Fruit fly (Drosophila melanogaster) whole organism, pupa: ENCODE data around the gene CG5846.

Source experiments
- CG10348 ChIP-seq: fragments of 200-800 bp; sonication (Bioruptor generic); IDR thresholded peaks from 2 replicates; pipeline ENCODE4 v1.3.6; 2022; ENCODE audit warnings: missing biosample characterization, missing genetic modification characterization
- CG12605 ChIP-seq: fragments of 200-800 bp; sonication (Bioruptor generic); IDR thresholded peaks from 2 replicates; pipeline ENCODE4 v1.3.6; 2022; ENCODE audit warnings: missing biosample characterization, missing genetic modification characterization
- CG13204 ChIP-seq: fragments of 200-800 bp; sonication (Bioruptor generic); optimal IDR thresholded peaks from 2 replicates; lab custom pipeline; 2018; ENCODE audit warnings: missing biosample characterization, mild to moderate bottlenecking, missing genetic modification characterization, moderate library complexity
- CG14655 ChIP-seq: fragments of 200-800 bp; sonication (Bioruptor generic); optimal IDR thresholded peaks from 3 replicates; lab custom pipeline; 2017; ENCODE audit warnings: mild to moderate bottlenecking, missing biosample characterization, missing genetic modification reagents, missing genetic modification characterization
- CG15710 ChIP-seq: fragments of 200-800 bp; sonication (Bioruptor generic); optimal IDR thresholded peaks from 2 replicates; lab custom pipeline; 2018; ENCODE audit warnings: missing biosample characterization, mild to moderate bottlenecking, missing genetic modification characterization, moderate library complexity
- CG17806 ChIP-seq: fragments of 200-800 bp; sonication (Bioruptor generic); optimal IDR thresholded peaks from 2 replicates; lab custom pipeline; 2018; ENCODE audit warnings: missing biosample characterization, mild to moderate bottlenecking, missing genetic modification characterization, moderate library complexity
- CG32121 ChIP-seq: fragments of 200-800 bp; sonication (Bioruptor generic); IDR thresholded peaks from 2 replicates; pipeline ENCODE4 v1.3.6; 2022; ENCODE audit warnings: missing biosample characterization, missing genetic modification characterization
- CG34367 ChIP-seq: fragments of 200-800 bp; sonication (Bioruptor generic); optimal IDR thresholded peaks from 2 replicates; lab custom pipeline; 2018; ENCODE audit warnings: missing biosample characterization, mild to moderate bottlenecking, missing genetic modification characterization
- CG4496 ChIP-seq: fragments of 200-800 bp; sonication (Bioruptor generic); IDR thresholded peaks from 3 replicates; pipeline ENCODE4 v1.3.6; 2022; ENCODE audit warnings: missing biosample characterization, missing genetic modification characterization
- CG8159 ChIP-seq: fragments of 200-800 bp; sonication (Bioruptor generic); optimal IDR thresholded peaks from 3 replicates; lab custom pipeline; 2018; ENCODE audit warnings: missing biosample characterization, mild to moderate bottlenecking, missing genetic modification characterization, moderate library complexity
- CG8301 ChIP-seq: fragments of 200-800 bp; sonication (Bioruptor generic); optimal IDR thresholded peaks from 2 replicates; lab custom pipeline; 2018; ENCODE audit warnings: missing biosample characterization, mild to moderate bottlenecking, missing genetic modification characterization
- CG9948 ChIP-seq: fragments of 200-800 bp; sonication (Bioruptor generic); optimal IDR thresholded peaks from 2 replicates; lab custom pipeline; 2018; ENCODE audit warnings: missing biosample characterization, mild to moderate bottlenecking, missing genetic modification characterization, moderate library complexity
- D1 ChIP-seq: fragments of 200-800 bp; sonication (Bioruptor generic); optimal IDR thresholded peaks from 2 replicates; lab custom pipeline; 2018; ENCODE audit warnings: missing biosample characterization, mild to moderate bottlenecking, missing genetic modification characterization, moderate library complexity
- EcR ChIP-seq: fragments of 200-800 bp; sonication (Bioruptor generic); optimal IDR thresholded peaks from 3 replicates; lab custom pipeline; 2019; ENCODE audit warnings: missing biosample characterization, missing genetic modification characterization, mild to moderate bottlenecking, moderate library complexity, missing genetic modification reagents
- Ets98B ChIP-seq: fragments of 200-800 bp; sonication (Bioruptor generic); IDR thresholded peaks from 2 replicates; pipeline ENCODE4 v1.3.6; 2022; ENCODE audit warnings: missing biosample characterization, missing genetic modification characterization
- Pif1A ChIP-seq: fragments of 200-800 bp; sonication (Bioruptor generic); optimal IDR thresholded peaks from 3 replicates; lab custom pipeline; 2016; ENCODE audit warnings: missing biosample characterization, missing genetic modification characterization
- Pif1B ChIP-seq: fragments of 200-800 bp; sonication (Bioruptor generic); optimal IDR thresholded peaks from 3 replicates; lab custom pipeline; 2016; ENCODE audit warnings: missing biosample characterization, missing genetic modification characterization
- Snoo ChIP-seq: fragments of 200-800 bp; sonication (Bioruptor generic); optimal IDR thresholded peaks from 3 replicates; lab custom pipeline; 2017; ENCODE audit warnings: missing biosample characterization, mild to moderate bottlenecking, missing genetic modification characterization, inconsistent platforms
- fd96Ca ChIP-seq: fragments of 200-800 bp; sonication (Bioruptor generic); IDR thresholded peaks from 3 replicates; pipeline ENCODE4 v1.3.6; 2022; ENCODE audit warnings: missing biosample characterization, missing genetic modification characterization
- gl ChIP-seq: fragments of 200-800 bp; sonication (Bioruptor generic); optimal IDR thresholded peaks from 2 replicates; lab custom pipeline; 2018; ENCODE audit warnings: missing biosample characterization, mild to moderate bottlenecking, missing genetic modification characterization
- rn ChIP-seq: fragments of 200-800 bp; sonication (Bioruptor generic); IDR thresholded peaks from 2 replicates; pipeline ENCODE4 v1.3.6; 2022; ENCODE audit warnings: missing biosample characterization, missing genetic modification characterization

Gene CG5846

DNA sequence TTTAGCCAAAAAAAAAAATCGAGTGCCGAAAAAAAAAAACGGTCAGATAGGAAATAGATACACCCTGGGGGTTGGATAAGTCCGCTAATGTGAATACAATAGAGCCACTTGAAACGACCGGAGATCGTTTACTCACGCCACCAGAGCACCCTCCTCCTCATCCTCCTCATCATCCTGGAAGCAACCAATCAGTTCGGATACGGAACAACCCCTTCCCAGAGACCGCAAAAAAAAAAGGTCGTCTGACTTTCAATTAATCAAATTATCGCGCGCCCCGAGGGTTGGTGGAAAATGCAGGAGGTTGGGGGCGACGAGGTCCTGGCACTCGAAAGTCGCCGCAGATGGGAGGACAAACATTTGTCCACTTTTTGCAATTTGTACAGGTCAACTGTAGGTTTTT lies 15.6 kb upstream of the CG5846 start:
- no peak for TF ChIP-seq Pif1B (GFP tag; lab: Kevin White, UChicago)
- TF ChIP-seq CG8159 (tag; lab: Kevin White, UChicago) = no peak
- TF ChIP-seq CG12605 (GFP tag; lab: Robert Waterston, UW) = no peak
- TF ChIP-seq Ets98B (GFP tag; lab: Robert Waterston, UW) = no peak

DNA sequence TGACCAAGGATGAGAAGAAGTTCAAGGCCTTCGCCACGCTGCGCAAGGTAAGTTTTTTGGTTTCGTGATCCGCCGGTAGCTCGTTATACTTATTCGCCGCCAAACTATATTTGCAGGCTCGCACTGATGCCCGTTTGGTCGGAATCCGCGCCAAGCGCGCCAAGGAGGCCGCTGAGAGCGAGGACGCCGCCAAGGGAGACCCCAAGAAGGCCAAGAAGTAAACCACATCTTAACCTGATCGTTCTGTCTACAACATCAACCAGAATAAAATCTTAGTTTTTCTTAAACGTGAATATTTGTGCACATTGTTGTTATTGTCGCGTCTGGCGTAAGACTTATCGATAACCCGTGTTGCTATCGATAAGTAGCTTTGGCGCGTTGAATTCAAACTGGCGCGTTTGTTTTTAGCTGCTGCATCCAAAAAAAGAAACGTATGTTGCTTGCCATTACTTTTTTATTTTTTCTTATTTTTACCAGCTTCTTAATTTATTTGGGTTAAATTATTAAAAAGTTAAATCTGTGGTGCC lies 11.2 kb upstream of the CG5846 start:
- no peak for TF ChIP-seq CG4496 (GFP tag; lab: Robert Waterston, UW)
- no peak for TF ChIP-seq CG14655 (GFP tag; lab: Kevin White, UChicago)
- TF ChIP-seq Pif1A (GFP tag; lab: Kevin White, UChicago) = no peak
- no peak for TF ChIP-seq gl (tag; lab: Kevin White, UChicago)
- no peak for TF ChIP-seq CG8159 (tag; lab: Kevin White, UChicago)
- no peak for TF ChIP-seq CG17806
- TF ChIP-seq CG8301 (tag; lab: Kevin White, UChicago) = no peak
- TF ChIP-seq rn (GFP tag; lab: Robert Waterston, UW) = no peak
- no peak for TF ChIP-seq CG15710
- TF ChIP-seq D1 = no peak
- TF ChIP-seq CG10348 (GFP tag; lab: Robert Waterston, UW) = no peak
- TF ChIP-seq Pif1B (GFP tag; lab: Kevin White, UChicago) = no peak
- TF ChIP-seq CG32121 (GFP tag; lab: Robert Waterston, UW) = no peak
- TF ChIP-seq EcR (GFP tag; lab: Kevin White, UChicago) = no peak
- no peak for TF ChIP-seq CG34367
- no peak for TF ChIP-seq CG9948 (tag; lab: Kevin White, UChicago)
- no peak for TF ChIP-seq Snoo
- no peak for TF ChIP-seq Ets98B (GFP tag; lab: Robert Waterston, UW)
- TF ChIP-seq fd96Ca (GFP tag; lab: Robert Waterston, UW) = no peak
- TF ChIP-seq, all 21 proteins: peak for 0

DNA sequence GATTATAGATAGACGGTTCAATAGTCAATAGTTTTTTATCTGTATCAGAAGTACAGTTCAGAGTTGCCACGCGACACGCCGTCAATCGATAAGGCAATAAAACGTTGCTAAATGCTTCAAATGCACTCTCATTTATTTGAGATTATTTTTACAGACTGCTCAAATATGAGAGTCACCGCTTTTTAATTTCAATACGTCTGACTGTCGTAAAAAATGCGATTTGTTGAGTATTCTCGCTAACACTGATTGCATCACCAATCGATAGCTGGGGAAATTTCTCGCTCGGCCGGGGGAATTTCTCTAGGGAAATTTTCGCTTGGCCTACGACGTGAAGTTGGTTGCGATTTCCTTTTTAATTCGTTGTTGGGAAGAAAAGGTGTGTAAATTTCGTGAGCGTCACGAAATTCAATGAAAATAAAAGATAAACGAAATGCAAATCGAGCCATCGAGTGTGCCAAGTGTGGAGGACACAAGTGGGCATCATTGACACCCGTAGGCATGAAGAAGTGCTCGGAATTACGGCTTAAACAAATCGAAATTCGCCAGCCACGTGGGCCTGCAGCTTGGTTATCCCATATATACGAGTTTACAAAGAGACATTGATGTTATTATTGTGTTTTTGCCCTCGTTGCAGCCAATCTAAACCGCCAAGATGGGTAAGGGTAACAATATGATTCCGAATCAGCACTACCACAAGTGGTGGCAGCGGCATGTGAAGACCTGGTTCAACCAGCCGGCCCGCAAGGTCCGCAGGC lies 10.1 kb upstream of the CG5846 start, which contains the start of the genes Dref and RpL13:
TSS of gene Dref (minus strand) at position 247 of the 755 bp plus-strand sequence.
TSS of gene RpL13 (plus strand) at position 331 of the 755 bp plus-strand sequence.
- peak; percentile 11 for TF ChIP-seq EcR (GFP tag; lab: Kevin White, UChicago)
- TF ChIP-seq CG15710 = peak; percentile 74
- peak; percentile 35; the same call in 1 of the 2 replicates for TF ChIP-seq CG32121 (GFP tag; lab: Robert Waterston, UW)
- TF ChIP-seq CG8301 (tag; lab: Kevin White, UChicago) = peak; percentile 51
- TF ChIP-seq fd96Ca (GFP tag; lab: Robert Waterston, UW) = peak; percentile 57
- peak; percentile 38 for TF ChIP-seq CG17806
- TF ChIP-seq Pif1A (GFP tag; lab: Kevin White, UChicago) = no peak
- no peak for TF ChIP-seq CG13204 (GFP tag; lab: Kevin White, UChicago)
- TF ChIP-seq CG12605 (GFP tag; lab: Robert Waterston, UW) = peak; percentile 77
- TF ChIP-seq rn (GFP tag; lab: Robert Waterston, UW) = no peak
- peak; percentile 60 for TF ChIP-seq CG8159 (tag; lab: Kevin White, UChicago)
- peak; percentile 78 for TF ChIP-seq gl (tag; lab: Kevin White, UChicago)
- peak; percentile 24 for TF ChIP-seq CG9948 (tag; lab: Kevin White, UChicago)
- peak; percentile 89 for TF ChIP-seq Snoo
- TF ChIP-seq CG14655 (GFP tag; lab: Kevin White, UChicago) = no peak
- peak; percentile 49 for TF ChIP-seq Ets98B (GFP tag; lab: Robert Waterston, UW)
- TF ChIP-seq Pif1B (GFP tag; lab: Kevin White, UChicago) = no peak
- no peak for TF ChIP-seq D1
- peak; percentile 76 for TF ChIP-seq CG34367
- peak; percentile 86 for TF ChIP-seq CG4496 (GFP tag; lab: Robert Waterston, UW)
- no peak for TF ChIP-seq CG10348 (GFP tag; lab: Robert Waterston, UW)
- TF ChIP-seq, all 21 proteins: peak for 14

DNA sequence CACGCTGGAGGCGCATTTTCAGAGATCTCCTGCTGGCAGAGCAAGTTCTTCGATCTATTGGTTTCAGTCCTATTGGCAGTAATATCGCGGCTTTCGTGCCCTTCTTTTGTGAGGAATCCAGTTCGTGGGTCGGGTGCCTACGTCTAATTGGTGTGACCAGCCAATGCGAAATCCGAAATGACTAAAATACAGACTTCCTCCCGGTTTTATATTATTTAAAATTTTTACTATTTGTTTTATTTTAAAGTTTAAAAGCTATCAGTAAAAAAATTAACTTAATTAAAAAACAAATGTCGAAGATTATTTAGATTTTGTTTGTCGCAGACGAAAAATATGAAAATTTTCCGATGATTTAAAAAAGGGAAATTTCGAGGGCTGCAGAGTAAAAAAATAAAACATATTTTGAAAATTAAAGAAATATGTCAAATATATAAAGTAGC lies 6.6 kb upstream of the CG5846 start, which contains the start of gene CG5850:
TSS of gene CG5850 (minus strand) at position 347 of the 440 bp plus-strand sequence.
- TF ChIP-seq CG17806 = peak; percentile 0
- TF ChIP-seq CG8159 (tag; lab: Kevin White, UChicago) = peak; percentile 7
- no peak for TF ChIP-seq Pif1B (GFP tag; lab: Kevin White, UChicago)

DNA sequence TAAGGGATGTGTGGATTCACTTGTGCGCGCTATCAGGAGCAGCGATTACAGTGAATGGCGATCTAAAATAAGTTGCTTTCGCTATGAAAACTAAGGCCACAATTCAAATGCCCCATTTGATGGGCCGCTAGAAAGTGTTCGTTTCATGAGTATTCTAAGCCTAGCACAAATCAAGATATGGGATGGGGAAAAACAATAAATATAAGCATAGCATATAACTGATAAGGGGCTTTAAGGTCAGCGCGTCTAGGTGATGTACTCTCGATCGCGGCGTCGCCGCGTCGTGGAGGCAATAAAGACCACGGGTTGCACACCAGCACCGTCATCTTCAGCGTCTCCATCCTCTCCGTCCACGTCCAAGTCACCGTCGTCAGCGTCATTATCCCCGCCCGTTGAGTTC lies 3.7 kb upstream of the CG5846 start:
- TF ChIP-seq EcR (GFP tag; lab: Kevin White, UChicago) (peak; percentile 47), CG34367 (no peak)
- TF ChIP-seq, all 21 proteins: peak for 1

DNA sequence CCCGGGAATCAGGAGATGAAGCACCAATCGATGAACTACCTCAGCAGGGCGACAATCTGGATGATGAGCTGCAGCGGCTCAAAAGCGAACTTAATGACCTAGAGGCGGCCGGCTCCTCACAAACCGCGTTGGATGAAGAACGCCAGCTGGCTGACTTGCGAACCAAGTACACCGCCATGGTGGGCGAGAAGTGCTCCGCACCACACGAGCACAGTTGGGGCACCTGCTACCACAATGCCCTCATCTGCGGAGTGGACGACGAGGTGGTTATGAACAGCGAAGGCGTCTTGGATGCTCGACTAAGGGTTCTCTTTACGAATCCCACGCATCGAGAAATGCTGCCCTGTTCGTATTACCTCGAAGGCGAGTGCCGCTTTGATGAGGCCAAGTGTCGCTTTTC lies 2.3 kb downstream of the CG5846 start:
- no peak for TF ChIP-seq CG13204 (GFP tag; lab: Kevin White, UChicago)
- no peak for TF ChIP-seq CG4496 (GFP tag; lab: Robert Waterston, UW)
- TF ChIP-seq CG32121 (GFP tag; lab: Robert Waterston, UW) = no peak
- no peak for TF ChIP-seq Snoo
- TF ChIP-seq gl (tag; lab: Kevin White, UChicago) = no peak
- no peak for TF ChIP-seq Pif1A (GFP tag; lab: Kevin White, UChicago)
- TF ChIP-seq Ets98B (GFP tag; lab: Robert Waterston, UW) = no peak
- no peak for TF ChIP-seq CG9948 (tag; lab: Kevin White, UChicago)
